Worm (Caenorhabditis elegans) whole organism, young adult: ENCODE data around the gene srg-25.

ENCODE experiments used
- ama-1 ChIP-seq, 3 experiments: fragments of 150-350 bp in 1 of 3; sonication (generic microtip) in 2 of 3; optimal IDR thresholded peaks; 2 replicates each; lab custom pipeline; 2014 to 2018; ENCODE audit warnings: missing biosample characterization in 2 of 3, missing genetic modification characterization in 2 of 3, missing genetic modification reagents in 2 of 3
- dpl-1 ChIP-seq: fragments of 150-350 bp; optimal IDR thresholded peaks from 2 replicates; lab custom pipeline; 2014; ENCODE audit warnings: missing biosample characterization, missing genetic modification reagents, missing genetic modification characterization
- mel-28 ChIP-seq: sonication (generic microtip); optimal IDR thresholded peaks from 2 replicates; lab custom pipeline; 2016; ENCODE audit warnings: borderline replicate concordance, mild to moderate bottlenecking, missing genetic modification characterization, missing compliant biosample characterization
- mxl-1 ChIP-seq: sonication (generic microtip); optimal IDR thresholded peaks from 2 replicates; lab custom pipeline; 2016; ENCODE audit warnings: missing genetic modification characterization, missing compliant biosample characterization
- nhr-90 ChIP-seq: sonication (generic microtip); optimal IDR thresholded peaks from 2 replicates; lab custom pipeline; 2016; ENCODE audit warnings: missing genotype, mild to moderate bottlenecking, missing genetic modification characterization, missing compliant biosample characterization
- pha-4 ChIP-seq: fragments of 150-350 bp; sonication (generic microtip); optimal IDR thresholded peaks from 2 replicates; lab custom pipeline; 2014; ENCODE audit warnings: missing biosample characterization, missing genetic modification reagents, missing genetic modification characterization
- snpc-4 ChIP-seq, 5 experiments: fragments of 150-350 bp in 1 of 5; sonication (generic microtip) in 4 of 5; optimal IDR thresholded peaks; 2 replicates each; lab custom pipeline; 2014 to 2018; ENCODE audit warnings: missing genetic modification characterization in 5 of 5, missing biosample characterization in 3 of 5, antibody characterized with exemption in 2 of 5, mild to moderate bottlenecking in 2 of 5, missing compliant biosample characterization in 2 of 5, missing genotype in 2 of 5, moderate library complexity in 2 of 5, missing genetic modification reagents in 1 of 5
- tbp1 ChIP-seq: fragments of 200-800 bp; sonication (Bioruptor generic); optimal IDR thresholded peaks from 2 replicates; lab custom pipeline; 2018; ENCODE audit warnings: mild to moderate bottlenecking, missing genetic modification characterization, missing compliant biosample characterization
- unc-62 ChIP-seq: fragments of 150-350 bp; optimal IDR thresholded peaks from 2 replicates; lab custom pipeline; 2014; ENCODE audit warnings: missing biosample characterization, missing genetic modification reagents, missing genetic modification characterization
- ztf-22 ChIP-seq: fragments of 200-800 bp; sonication (Bioruptor generic); optimal IDR thresholded peaks from 2 replicates; lab custom pipeline; 2018; ENCODE audit warnings: mild to moderate bottlenecking, missing genetic modification characterization, moderate library complexity, missing compliant biosample characterization

DNA sequence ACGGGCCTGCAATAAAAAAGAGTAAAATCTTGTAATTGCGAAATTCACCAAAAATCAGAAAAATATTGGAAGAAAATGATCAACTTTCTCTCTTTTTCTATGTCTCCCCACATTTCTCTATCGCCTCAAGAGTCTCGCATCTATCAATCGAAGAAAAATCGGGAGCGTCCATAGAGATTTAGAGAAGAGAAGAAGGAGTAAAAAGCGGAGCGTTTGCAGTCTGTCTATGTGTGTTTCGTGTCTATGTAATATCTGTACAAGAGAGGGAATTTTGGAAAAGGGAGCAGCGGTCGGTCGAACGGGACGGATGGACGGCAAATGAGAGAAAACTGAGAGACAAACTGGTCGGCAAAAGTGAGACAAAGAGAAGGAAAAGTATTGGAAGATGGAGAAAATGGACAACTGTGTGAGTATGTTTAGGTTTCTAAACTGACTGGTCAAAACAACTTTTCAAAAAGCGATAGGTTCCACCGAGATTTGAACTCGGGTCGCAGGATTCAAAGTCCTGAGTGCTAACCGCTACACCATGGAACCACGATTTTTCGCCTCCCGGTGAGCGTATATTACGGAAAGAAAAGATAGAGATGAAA, 15.5 kb downstream of the srg-25 start:
- TF ChIP-seq mel-28 (tag; lab: Kevin White, UChicago) (no peak), ztf-22 (GFP tag; lab: Kevin White, UChicago) (peak; percentile 8), ama-1 (optimal IDR thresholded peaks at IDR 0.05; lab: Kevin White, UChicago) (no peak), ama-1 (GFP tag; optimal IDR thresholded peaks at IDR 0.05; lab: Kevin White, UChicago) (no peak), pha-4 (no peak), snpc-4 (GFP tag; optimal IDR thresholded peaks at IDR 0.05; lab: Kevin White, UChicago) (peak; percentile 27), snpc-4 (tag; optimal IDR thresholded peaks at IDR 0.05; lab: Kevin White, UChicago) (peak; percentile 66 to 80 (median 75)), nhr-90 (tag; lab: Kevin White, UChicago) (peak; percentile 53), tbp1 (GFP tag; lab: Kevin White, UChicago) (peak; percentile 88), dpl-1 (GFP tag; lab: Kevin White, UChicago) (no peak), unc-62 (GFP tag; lab: Kevin White, UChicago) (no peak), mxl-1 (tag; lab: Kevin White, UChicago) (no peak)
